Worm (Caenorhabditis elegans) whole organism, early embryonic: ENCODE results near the gene irld-45.

ENCODE experiments used
- B0310.2 ChIP-seq: sonication (generic microtip); optimal IDR thresholded peaks from 2 replicates; lab custom pipeline; 2016; ENCODE audit warnings: mild to moderate bottlenecking, missing genetic modification characterization, missing compliant biosample characterization
- F13C5.2 ChIP-seq: sonication (generic microtip); optimal IDR thresholded peaks from 2 replicates; lab custom pipeline; 2017; ENCODE audit warnings: mild to moderate bottlenecking, missing genetic modification characterization, inconsistent platforms, missing compliant biosample characterization
- aly-1 ChIP-seq: sonication (generic microtip); optimal IDR thresholded peaks from 2 replicates; lab custom pipeline; 2016; ENCODE audit warnings: missing genetic modification characterization, missing compliant biosample characterization
- ama-1 ChIP-seq: fragments of 150-350 bp; optimal IDR thresholded peaks from 2 replicates; lab custom pipeline; 2014
- ceh-13 ChIP-seq: fragments of 200-800 bp; sonication (Bioruptor generic); optimal IDR thresholded peaks from 2 replicates; lab custom pipeline; 2018; ENCODE audit warnings: mild to moderate bottlenecking, missing genetic modification characterization, missing compliant biosample characterization
- ceh-36 ChIP-seq: sonication (generic microtip); optimal IDR thresholded peaks from 2 replicates; lab custom pipeline; 2016; ENCODE audit warnings: missing genetic modification characterization, inconsistent platforms, missing compliant biosample characterization
- ets-7 ChIP-seq: sonication (generic microtip); optimal IDR thresholded peaks from 2 replicates; lab custom pipeline; 2016; ENCODE audit warnings: missing genotype, missing genetic modification characterization, missing compliant biosample characterization
- flt-1 ChIP-seq: fragments of 200-800 bp; sonication (Bioruptor generic); IDR thresholded peaks from 2 replicates; pipeline ENCODE4 v1.3.6; 2022; ENCODE audit warnings: missing genetic modification characterization, missing compliant biosample characterization
- hmbx-1 ChIP-seq: sonication (generic microtip); optimal IDR thresholded peaks from 2 replicates; lab custom pipeline; 2016; ENCODE audit warnings: mild to moderate bottlenecking, missing genetic modification characterization, missing compliant biosample characterization
- hmg-4 ChIP-seq: fragments of 200-800 bp; sonication (Bioruptor generic); optimal IDR thresholded peaks from 2 replicates; lab custom pipeline; 2018; ENCODE audit warnings: mild to moderate bottlenecking, missing genetic modification characterization, missing compliant biosample characterization
- hnd-1 ChIP-seq: sonication (generic microtip); optimal IDR thresholded peaks from 2 replicates; lab custom pipeline; 2016; ENCODE audit warnings: missing genetic modification characterization, missing compliant biosample characterization
- pes-1 ChIP-seq: fragments of 200-800 bp; sonication (Bioruptor generic); IDR thresholded peaks from 2 replicates; pipeline ENCODE4 v1.3.6; 2022; ENCODE audit warnings: missing genetic modification reagents, missing genetic modification characterization, missing compliant biosample characterization
- scrt-1 ChIP-seq: fragments of 200-800 bp; sonication (Bioruptor generic); IDR thresholded peaks from 2 replicates; pipeline ENCODE4 v1.3.6; 2022; ENCODE audit warnings: missing genetic modification characterization, missing compliant biosample characterization
- sea-1 ChIP-seq: fragments of 200-800 bp; sonication (Bioruptor generic); conservative IDR thresholded peaks from 2 replicates; pipeline ENCODE4 v1.3.6; 2022; ENCODE audit warnings: missing genetic modification characterization, missing compliant biosample characterization
- tbx-11 ChIP-seq: fragments of 200-800 bp; sonication (Bioruptor generic); IDR thresholded peaks from 2 replicates; pipeline ENCODE4 v1.3.6; 2022; ENCODE audit warnings: missing genetic modification characterization, missing compliant biosample characterization
- tbx-37 ChIP-seq: fragments of 200-800 bp; sonication (Bioruptor generic); conservative IDR thresholded peaks from 2 replicates; pipeline ENCODE4 v1.3.6; 2022; ENCODE audit warnings: missing genetic modification reagents, missing genetic modification characterization, missing compliant biosample characterization
- tra-4 ChIP-seq: sonication (generic microtip); optimal IDR thresholded peaks from 2 replicates; lab custom pipeline; 2017; ENCODE audit warnings: missing genetic modification characterization, missing compliant biosample characterization

irld-45 gene

ce11 chrV:1629329-1629728 lies 18.8 kb upstream of the irld-45 start, which contains the start of gene nhr-238:
nhr-238 (minus strand) TSS chrV:1629432.
- no peak for TF ChIP-seq F13C5.2
- TF ChIP-seq hmg-4 (GFP tag; lab: Kevin White, UChicago): no peak

- TF ChIP-seq ceh-13: no peak
- TF ChIP-seq F13C5.2: no peak
- TF ChIP-seq sea-1 (GFP tag; lab: Robert Waterston, UW): no peak
These were observed 17.0 kb upstream of the irld-45 start, which contains the start of gene Y46H3D.8 for ce11 chrV:1631148-1631547. Y46H3D.8 (minus strand) TSS chrV:1631248.

ce11 chrV:1631717-1632116 lies 16.4 kb upstream of the irld-45 start, which contains the start of gene irld-17:
irld-17 (plus strand) TSS chrV:1632017.
- no peak for TF ChIP-seq hmg-4 (GFP tag; lab: Kevin White, UChicago)
- no peak for TF ChIP-seq F13C5.2
- no peak for TF ChIP-seq ceh-13
- TF ChIP-seq tbx-37 (GFP tag; lab: Robert Waterston, UW): no peak

ce11 chrV:1635859-1636258 lies 12.2 kb upstream of the irld-45 start, which contains the start of gene str-222:
str-222 (plus strand) TSS chrV:1636159.
- TF ChIP-seq ceh-13: no peak

ce11 chrV:1640008-1640407 lies 8.1 kb upstream of the irld-45 start, which contains the start of gene str-221:
str-221 (plus strand) TSS chrV:1640308.
- TF ChIP-seq B0310.2 (tag; lab: Kevin White, UChicago) (no peak), aly-1 (tag; lab: Kevin White, UChicago) (no peak), ets-7 (no peak)

ce11 chrV:1642199-1642598 lies 5.9 kb upstream of the irld-45 start, which contains the start of gene Y46H3D.1:
Y46H3D.1 (plus strand) TSS chrV:1642499.
- TF ChIP-seq B0310.2 (tag; lab: Kevin White, UChicago) (no peak), aly-1 (tag; lab: Kevin White, UChicago) (no peak), sea-1 (GFP tag; lab: Robert Waterston, UW) (no peak), tra-4 (tag; lab: Kevin White, UChicago) (no peak), hnd-1 (tag; lab: Kevin White, UChicago) (no peak), F13C5.2 (no peak), scrt-1 (GFP tag; lab: Robert Waterston, UW) (no peak), hmg-4 (GFP tag; lab: Kevin White, UChicago) (no peak), tbx-11 (no peak), hmbx-1 (no peak), ets-7 (no peak), tbx-37 (GFP tag; lab: Robert Waterston, UW) (no peak), ceh-13 (no peak), pes-1 (GFP tag; lab: Robert Waterston, UW) (no peak), ama-1 (lab: Kevin White, UChicago) (no peak), ceh-36 (no peak)

- no peak for TF ChIP-seq tbx-37 (GFP tag; lab: Robert Waterston, UW)
- TF ChIP-seq ets-7: no peak
- no peak for TF ChIP-seq tbx-11
- TF ChIP-seq ama-1 (lab: Kevin White, UChicago): no peak
- no peak for TF ChIP-seq hmbx-1
- no peak for TF ChIP-seq hmg-4 (GFP tag; lab: Kevin White, UChicago)
- TF ChIP-seq flt-1 (GFP tag; lab: Robert Waterston, UW): no peak
- no peak for TF ChIP-seq tra-4 (tag; lab: Kevin White, UChicago)
- no peak for TF ChIP-seq aly-1 (tag; lab: Kevin White, UChicago)
- no peak for TF ChIP-seq sea-1 (GFP tag; lab: Robert Waterston, UW)
- no peak for TF ChIP-seq B0310.2 (tag; lab: Kevin White, UChicago)
- TF ChIP-seq ceh-13: no peak
- TF ChIP-seq hnd-1 (tag; lab: Kevin White, UChicago): no peak
- no peak for TF ChIP-seq F13C5.2
These were observed 5.3 kb upstream of the irld-45 start for ce11 chrV:1642768-1643167.

- no peak for TF ChIP-seq tbx-11
- no peak for TF ChIP-seq tra-4 (tag; lab: Kevin White, UChicago)
- no peak for TF ChIP-seq B0310.2 (tag; lab: Kevin White, UChicago)
- TF ChIP-seq hmbx-1: no peak
- no peak for TF ChIP-seq scrt-1 (GFP tag; lab: Robert Waterston, UW)
- no peak for TF ChIP-seq tbx-37 (GFP tag; lab: Robert Waterston, UW)
- TF ChIP-seq hmg-4 (GFP tag; lab: Kevin White, UChicago): no peak
- TF ChIP-seq hnd-1 (tag; lab: Kevin White, UChicago): no peak
- TF ChIP-seq flt-1 (GFP tag; lab: Robert Waterston, UW): no peak
- no peak for TF ChIP-seq aly-1 (tag; lab: Kevin White, UChicago)
- TF ChIP-seq ceh-36: no peak
- TF ChIP-seq sea-1 (GFP tag; lab: Robert Waterston, UW): no peak
- no peak for TF ChIP-seq pes-1 (GFP tag; lab: Robert Waterston, UW)
- TF ChIP-seq ets-7: no peak
These were observed 4.2 kb upstream of the irld-45 start, which contains the start of gene alh-2 for ce11 chrV:1643886-1644285. alh-2 (plus strand) TSS chrV:1644169.

- TF ChIP-seq ets-7: no peak
- no peak for TF ChIP-seq tra-4 (tag; lab: Kevin White, UChicago)
- no peak for TF ChIP-seq B0310.2 (tag; lab: Kevin White, UChicago)
- TF ChIP-seq pes-1 (GFP tag; lab: Robert Waterston, UW): no peak
- TF ChIP-seq hmbx-1: no peak
- no peak for TF ChIP-seq ama-1 (lab: Kevin White, UChicago)
- TF ChIP-seq flt-1 (GFP tag; lab: Robert Waterston, UW): no peak
- TF ChIP-seq scrt-1 (GFP tag; lab: Robert Waterston, UW): no peak
These were observed 2.9 kb downstream of the irld-45 start, which contains the start of gene irld-44 for ce11 chrV:1651045-1651444. irld-44 (plus strand) TSS chrV:1651345.
